Fruit fly (Drosophila melanogaster) whole organism, embryonic: ENCODE data around the gene Aef1.

Experiments used
- CG10147 ChIP-seq: fragments of 200-800 bp; sonication (Bioruptor generic); optimal IDR thresholded peaks from 2 replicates; lab custom pipeline; 2019; ENCODE audit warnings: missing biosample characterization, mild to moderate bottlenecking, missing genetic modification characterization, moderate library complexity
- CG32772 ChIP-seq: fragments of 200-800 bp; sonication (Bioruptor generic); IDR thresholded peaks from 2 replicates; pipeline ENCODE4 v1.3.6; 2022; ENCODE audit warnings: missing biosample characterization, missing genetic modification characterization
- CG4820 ChIP-seq: fragments of 200-800 bp; sonication (Bioruptor generic); optimal IDR thresholded peaks from 3 replicates; lab custom pipeline; 2016; ENCODE audit warnings: missing biosample characterization, missing genetic modification characterization
- MESR4 ChIP-seq: fragments of 200-800 bp; sonication (Bioruptor generic); optimal IDR thresholded peaks from 2 replicates; lab custom pipeline; 2018; ENCODE audit warnings: missing biosample characterization, mild to moderate bottlenecking, missing genetic modification characterization, moderate library complexity
- Oli ChIP-seq: fragments of 200-800 bp; sonication (Bioruptor generic); optimal IDR thresholded peaks from 2 replicates; lab custom pipeline; 2018; ENCODE audit warnings: missing biosample characterization, mild to moderate bottlenecking, missing genetic modification characterization, moderate library complexity
- caup ChIP-seq: fragments of 200-800 bp; sonication (Bioruptor generic); optimal IDR thresholded peaks from 3 replicates; lab custom pipeline; 2017; ENCODE audit warnings: missing biosample characterization, mild to moderate bottlenecking, missing genetic modification characterization, moderate library complexity; ENCODE audit not compliant: severe bottlenecking
- hb ChIP-seq: fragments of 200-800 bp; sonication (Bioruptor generic); IDR thresholded peaks from 3 replicates; pipeline ENCODE4 v1.3.6; 2022; ENCODE audit warnings: missing biosample characterization, missing genetic modification characterization; ENCODE audit not compliant: partially characterized antibody
- lmd ChIP-seq: fragments of 200-800 bp; sonication (Bioruptor generic); IDR thresholded peaks from 2 replicates; pipeline ENCODE4 v1.3.6; 2022; ENCODE audit warnings: missing biosample characterization, missing genetic modification characterization
- pan ChIP-seq, 4 experiments: fragments of >200 bp in 3 of 4; fragments of 200-800 bp in 1 of 4; sonication (Bioruptor generic) in 1 of 4; optimal IDR thresholded peaks in 3 of 4; IDR thresholded peaks in 1 of 4; 2 replicates each; pipeline versions ENCODE4 v1.3.6 to Lab custom; 2017 to 2022; ENCODE audit warnings: missing biosample characterization in 2 of 4, missing genetic modification characterization in 2 of 4, mixed read lengths in 1 of 4

DNA sequence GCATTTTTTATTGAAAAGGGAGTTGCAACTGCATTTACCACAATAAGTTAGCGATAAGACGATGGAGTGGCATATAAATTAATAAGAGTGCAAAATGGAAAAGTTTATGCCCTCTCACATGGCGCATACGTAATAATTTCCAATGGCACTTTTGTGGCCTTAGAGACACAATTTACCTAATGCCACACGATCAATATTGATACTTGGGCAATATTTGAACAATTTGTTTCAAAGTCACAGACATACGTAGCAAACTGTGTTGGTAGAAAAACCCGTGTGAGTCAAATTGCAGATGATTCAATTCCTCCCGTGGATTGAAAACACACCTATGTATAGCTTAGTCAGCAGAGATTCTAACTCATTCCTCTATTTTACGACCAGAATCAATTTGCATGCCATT lies 21.1 kb upstream of the Aef1 start:
- TF ChIP-seq MESR4 (GFP tag; lab: Kevin White, UChicago) = no peak
- TF ChIP-seq pan (optimal IDR thresholded peaks at IDR 0.05; lab: Kevin White, UChicago) = no peak
- peak in 1 of 2 experiments; percentile 8 for TF ChIP-seq pan (GFP tag; optimal IDR thresholded peaks at IDR 0.05 in 1 of 2, IDR thresholded peaks at IDR 0.05 in 1 of 2)
- TF ChIP-seq caup = peak; percentile 17
- TF ChIP-seq lmd (GFP tag; lab: Robert Waterston, UW) = no peak
- TF ChIP-seq hb (GFP tag; lab: Robert Waterston, UW) = no peak
- no peak for TF ChIP-seq CG4820
- TF ChIP-seq Oli (tag; lab: Kevin White, UChicago) = no peak
- no peak for TF ChIP-seq CG10147 (GFP tag; lab: Kevin White, UChicago)
- no peak for TF ChIP-seq CG32772
